Fruit fly (Drosophila melanogaster): ENCODE data around the gene rudhira.

Gene rudhira

dm6 chrX:11792415-11793328 lies 24.0 kb upstream of the rudhira start, which contains the start of gene CkIIbeta (continued):
- TF ChIP-seq CG10565 (GFP tag; optimal IDR thresholded peaks at IDR 0.05) (no peak), slbo (GFP tag; IDR thresholded peaks at IDR 0.05) (no peak; the same call in 1 of the 2 replicates), CG31441 (GFP tag; IDR thresholded peaks at IDR 0.05) (peak; percentile 41), CG3281 (GFP tag; optimal IDR thresholded peaks at IDR 0.05) (peak; percentile 16), lab (GFP tag; optimal IDR thresholded peaks at IDR 0.05) (peak; percentile 23), CG9876 (GFP tag; optimal IDR thresholded peaks at IDR 0.05) (peak; percentile 29), esg (GFP tag; conservative IDR thresholded peaks at IDR 0.05) (no peak), Atf6 (GFP tag; IDR thresholded peaks at IDR 0.05) (0 out of 2 replicates have a peak, but pooled peaks have one; percentile 8), ems (GFP tag; optimal IDR thresholded peaks at IDR 0.05) (no peak), zfh1 (GFP tag; IDR thresholded peaks at IDR 0.05) (peak; percentile 59), oc (tag; optimal IDR thresholded peaks at IDR 0.05) (no peak), CG17385 (GFP tag; optimal IDR thresholded peaks at IDR 0.05) (peak; percentile 95), sd (tag; optimal IDR thresholded peaks at IDR 0.05) (peak; percentile 49), CG11695 (GFP tag; IDR thresholded peaks at IDR 0.05) (no peak), MESR4 (GFP tag; optimal IDR thresholded peaks at IDR 0.05) (peak; percentile 90), fd64A (GFP tag; optimal IDR thresholded peaks at IDR 0.05) (no peak)

- TF ChIP-seq Dip3 (GFP tag; optimal IDR thresholded peaks at IDR 0.05) = no peak
- TF ChIP-seq Bdp1 (GFP tag; optimal IDR thresholded peaks at IDR 0.05) = no peak
- no peak for TF ChIP-seq fd102C (GFP tag; optimal IDR thresholded peaks at IDR 0.05)
- no peak for TF ChIP-seq unpg (GFP tag; optimal IDR thresholded peaks at IDR 0.05)
- TF ChIP-seq CG12219 (GFP tag; optimal IDR thresholded peaks at IDR 0.05) = no peak
- TF ChIP-seq tx (GFP tag; optimal IDR thresholded peaks at IDR 0.05) = no peak
- no peak for TF ChIP-seq Antp (GFP tag; optimal IDR thresholded peaks at IDR 0.05)
- TF ChIP-seq CG15479 (GFP tag; optimal IDR thresholded peaks at IDR 0.05) = peak; percentile 62
- no peak for TF ChIP-seq CG4617 (GFP tag; optimal IDR thresholded peaks at IDR 0.05; ENCODE audit: borderline replicate concordance)
- TF ChIP-seq Med (GFP tag) = peak; percentile 25
- no peak for TF ChIP-seq Atf-2 (GFP tag; optimal IDR thresholded peaks at IDR 0.05)
- TF ChIP-seq Hr39 (optimal IDR thresholded peaks at IDR 0.05) = peak; percentile 96
- no peak for TF ChIP-seq lab (GFP tag; optimal IDR thresholded peaks at IDR 0.05)
- TF ChIP-seq Gsc (GFP tag; IDR thresholded peaks at IDR 0.05) = no peak
- TF ChIP-seq CG18764 (GFP tag; optimal IDR thresholded peaks at IDR 0.05) = no peak
- no peak for TF ChIP-seq exex (tag; optimal IDR thresholded peaks at IDR 0.05)
- no peak for TF ChIP-seq Opbp (GFP tag; IDR thresholded peaks at IDR 0.05; ENCODE audit: partially characterized antibody)
- no peak for TF ChIP-seq CG8765 (GFP tag; IDR thresholded peaks at IDR 0.05)
These were observed 23.3 kb upstream of the rudhira start for dm6 chrX:11793434-11793833.

- TF ChIP-seq Med (GFP tag) = peak; percentile 43
- TF ChIP-seq bbx (GFP tag; IDR thresholded peaks at IDR 0.05; ENCODE audit: partially characterized antibody) = peak; percentile 45; the same call in 1 of the 2 replicates
- TF ChIP-seq Side (GFP tag; optimal IDR thresholded peaks at IDR 0.05) = no peak
- no peak for TF ChIP-seq CG34224 (GFP tag; IDR thresholded peaks at IDR 0.05; ENCODE audit: partially characterized antibody)
- no peak for TF ChIP-seq fru (optimal IDR thresholded peaks at IDR 0.05)
- TF ChIP-seq Opbp (GFP tag; IDR thresholded peaks at IDR 0.05; ENCODE audit: partially characterized antibody) = peak; percentile 34; the same call in 1 of the 3 replicates
- peak; percentile 27 for TF ChIP-seq zen (tag; optimal IDR thresholded peaks at IDR 0.05)
- no peak for TF ChIP-seq CG18599 (GFP tag; optimal IDR thresholded peaks at IDR 0.05)
- TF ChIP-seq Scr (GFP tag; IDR thresholded peaks at IDR 0.05; ENCODE audit: partially characterized antibody) = peak; percentile 48; the same call in 1 of the 2 replicates
- peak; percentile 1 for TF ChIP-seq Lhr (GFP tag; optimal IDR thresholded peaks at IDR 0.05)
- peak; percentile 61 for TF ChIP-seq cg (GFP tag; optimal IDR thresholded peaks at IDR 0.05)
- TF ChIP-seq gsb-n (tag; optimal IDR thresholded peaks at IDR 0.05) = no peak
- TF ChIP-seq CG6791 (GFP tag; IDR thresholded peaks at IDR 0.05; ENCODE audit: partially characterized antibody) = peak; percentile 61; the same call in 2 of the 3 replicates
- peak; percentile 50; the same call in 1 of the 2 replicates for TF ChIP-seq amos (GFP tag; IDR thresholded peaks at IDR 0.05; ENCODE audit: partially characterized antibody)
- peak; percentile 100 for TF ChIP-seq stwl (tag; optimal IDR thresholded peaks at IDR 0.05)
These were observed 19.8 kb upstream of the rudhira start for dm6 chrX:11796925-11797324.

All from whole organism, embryonic.